Worm (Caenorhabditis elegans): ENCODE measurements around the gene rpn-3.

Gene rpn-3

DNA sequence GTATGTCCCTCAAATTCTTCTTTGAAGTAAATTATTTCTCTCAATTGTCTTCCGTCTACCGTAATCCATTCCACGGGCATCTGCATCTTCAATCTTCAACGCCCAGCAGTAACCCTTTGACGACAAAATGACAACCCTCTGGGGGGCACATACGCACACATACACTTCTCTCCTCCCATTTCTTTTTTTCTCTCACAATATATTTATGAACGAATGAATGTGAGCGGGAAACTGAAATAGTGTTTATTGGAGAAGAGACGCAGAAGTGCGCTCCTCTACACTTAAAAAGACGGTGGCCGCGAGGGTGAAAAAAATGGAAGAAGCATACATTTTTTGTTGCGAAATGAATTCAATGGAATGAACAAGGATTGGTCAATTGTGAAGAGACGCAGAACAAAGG, 35.2 kb upstream of the rpn-3 start (continued):
- TF ChIP-seq ces-1 (GFP tag; optimal IDR thresholded peaks at IDR 0.05): no peak
- no peak for TF ChIP-seq nhr-237 (tag; optimal IDR thresholded peaks at IDR 0.05)
- TF ChIP-seq nhr-10 (tag; optimal IDR thresholded peaks at IDR 0.05): no peak

DNA sequence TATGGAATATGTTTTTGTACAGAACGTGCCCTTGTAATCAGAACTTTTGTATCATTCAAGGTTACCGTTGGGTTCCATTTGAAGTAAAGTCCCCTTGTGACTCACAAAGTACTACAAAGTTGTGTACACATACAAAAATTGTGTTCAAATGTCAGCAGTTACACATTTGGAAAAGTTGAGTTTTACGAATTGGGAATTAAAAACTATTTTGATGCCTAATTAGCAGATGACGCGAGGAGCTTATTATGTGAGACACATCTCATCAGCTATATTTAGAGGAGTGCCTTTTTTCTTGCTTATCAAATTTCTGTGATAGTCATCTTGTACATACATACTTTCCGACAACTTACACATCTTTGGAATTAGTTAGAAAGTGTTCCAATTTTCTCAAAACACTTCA, 33.7 kb upstream of the rpn-3 start:
- TF ChIP-seq daf-19 (GFP tag; conservative IDR thresholded peaks at IDR 0.05) (no peak), nhr-6 (tag; optimal IDR thresholded peaks at IDR 0.05) (peak; percentile 57)

DNA sequence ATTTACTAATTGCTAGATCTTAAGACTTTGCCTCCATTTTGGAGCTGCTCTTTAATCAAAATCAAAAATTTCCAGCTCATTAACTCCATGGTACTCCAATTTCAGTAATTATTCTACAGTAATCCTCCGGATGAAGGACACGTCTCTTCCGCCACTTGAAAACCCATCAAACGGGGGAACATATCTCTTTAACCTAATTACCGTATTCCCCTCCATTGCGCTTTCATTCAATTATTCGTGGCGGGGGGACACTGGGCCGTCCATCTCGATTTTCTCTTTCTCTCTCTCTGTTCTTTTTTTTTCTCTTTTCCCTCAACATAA, 30.3 kb upstream of the rpn-3 start:
- TF ChIP-seq ces-1 (GFP tag; optimal IDR thresholded peaks at IDR 0.05) (peak; percentile 47), zip-11 (GFP tag; IDR thresholded peaks at IDR 0.05) (no peak), nhr-25 (tag; optimal IDR thresholded peaks at IDR 0.05; ENCODE audit: borderline replicate concordance, insufficient read depth) (no peak)

DNA sequence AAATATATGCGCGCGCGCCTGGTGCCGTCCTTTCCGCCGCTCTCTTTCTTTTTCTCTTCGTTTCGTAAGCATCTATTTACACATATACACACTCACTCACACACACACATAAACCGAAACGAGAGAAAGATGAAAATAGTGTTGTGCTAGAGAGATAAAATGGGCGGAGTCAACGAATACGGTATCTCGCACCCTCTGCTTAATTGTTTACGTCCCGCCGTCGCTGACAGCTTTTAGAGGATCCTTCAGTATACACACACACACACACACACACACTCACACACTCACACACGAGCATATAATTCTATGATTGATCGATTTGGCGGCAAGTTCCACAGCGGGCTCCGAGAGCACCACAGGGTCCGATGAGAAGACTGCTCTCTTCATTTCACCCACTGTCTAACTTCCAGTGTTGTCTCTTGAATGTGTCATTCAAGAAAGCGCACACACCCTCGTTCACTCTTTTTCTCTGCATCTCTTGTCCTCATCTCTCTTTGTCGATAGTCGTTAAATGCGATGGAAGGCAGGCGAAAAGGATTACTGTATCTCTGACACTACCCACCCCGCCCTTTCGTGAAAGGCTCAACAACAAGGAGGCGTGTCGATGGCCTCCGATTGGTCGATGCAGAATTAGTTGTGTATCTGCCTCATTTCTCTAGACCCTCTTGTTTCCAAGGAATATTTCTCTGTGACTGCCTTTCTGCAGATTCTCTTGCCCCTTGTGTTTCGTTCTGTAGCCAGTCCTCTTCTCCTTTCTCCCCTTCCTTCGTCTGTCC, 29.8 kb upstream of the rpn-3 start:
- TF ChIP-seq hif-1 (tag; optimal IDR thresholded peaks at IDR 0.05) (peak; percentile 39 to 73), unc-62 (GFP tag; optimal IDR thresholded peaks at IDR 0.05 in 1 of 2) (peak; percentile 71 to 100), unc-62 (tag; optimal IDR thresholded peaks at IDR 0.05) (peak; percentile 83), dmd-6 (GFP tag; IDR thresholded peaks at IDR 0.05) (peak; percentile 79), ZK546.5 (tag; optimal IDR thresholded peaks at IDR 0.05) (peak in 1 of 2 experiments; percentile 57), mxl-3 (GFP tag; optimal IDR thresholded peaks at IDR 0.05) (peak; percentile 70), cey-2 (tag; optimal IDR thresholded peaks at IDR 0.05; ENCODE audit: borderline replicate concordance, insufficient read depth) (no peak), daf-19 (GFP tag; conservative IDR thresholded peaks at IDR 0.05) (0 out of 2 replicates have a peak, but pooled peaks have one; percentile 59), lin-13 (GFP tag; optimal IDR thresholded peaks at IDR 0.05) (peak; percentile 67), nhr-25 (tag; optimal IDR thresholded peaks at IDR 0.05; ENCODE audit: borderline replicate concordance, insufficient read depth) (peak; percentile 77), ZK337.2 (GFP tag; IDR thresholded peaks at IDR 0.05) (no peak), rbr-2 (tag; optimal IDR thresholded peaks at IDR 0.05) (peak; percentile 97), set-16 (GFP tag; IDR thresholded peaks at IDR 0.05) (peak; percentile 54), nhr-6 (tag; optimal IDR thresholded peaks at IDR 0.05) (peak; percentile 71), hlh-30 (tag; optimal IDR thresholded peaks at IDR 0.05; ENCODE audit: insufficient read depth) (peak; percentile 83), daf-12 (tag; optimal IDR thresholded peaks at IDR 0.05) (no peak), nhr-102 (tag; optimal IDR thresholded peaks at IDR 0.05) (peak; percentile 90), jun-1 (tag; optimal IDR thresholded peaks at IDR 0.05) (peak; percentile 69), ctbp-1 (GFP tag; IDR thresholded peaks at IDR 0.05) (peak; percentile 89), nhr-28 (tag; optimal IDR thresholded peaks at IDR 0.05) (peak; percentile 69), tag-97 (GFP tag; IDR thresholded peaks at IDR 0.05) (no peak), ztf-7 (tag; optimal IDR thresholded peaks at IDR 0.05) (peak; percentile 34), pqm-1 (tag; optimal IDR thresholded peaks at IDR 0.05) (peak; percentile 53), mes-2 (tag; optimal IDR thresholded peaks at IDR 0.05; ENCODE audit: poor library complexity, severe bottlenecking) (peak; percentile 43), gei-8 (GFP tag; optimal IDR thresholded peaks at IDR 0.05) (peak; percentile 34), Y5F2A.4 (GFP tag; optimal IDR thresholded peaks at IDR 0.05) (no peak), F49E8.2 (tag; optimal IDR thresholded peaks at IDR 0.05; ENCODE audit: borderline replicate concordance) (no peak), vab-7 (GFP tag; IDR thresholded peaks at IDR 0.05) (peak; percentile 34; the same call in 1 of the 2 replicates), nhr-10 (tag; optimal IDR thresholded peaks at IDR 0.05) (no peak), spr-3 (GFP tag; optimal IDR thresholded peaks at IDR 0.05) (peak; percentile 31), F37D6.2 (tag; optimal IDR thresholded peaks at IDR 0.05) (peak; percentile 89), mep-1 (tag; optimal IDR thresholded peaks at IDR 0.05) (peak; percentile 96), hmg-1.1 (GFP tag; IDR thresholded peaks at IDR 0.05) (peak; percentile 94), ceh-44 (GFP tag; IDR thresholded peaks at IDR 0.05) (no peak), unc-39 (tag; optimal IDR thresholded peaks at IDR 0.05) (no peak), egl-43 (GFP tag; IDR thresholded peaks at IDR 0.05) (peak; percentile 61; the same call in 1 of the 2 replicates), lin-38 (GFP tag; IDR thresholded peaks at IDR 0.05) (peak; percentile 69), nhr-48 (tag; optimal IDR thresholded peaks at IDR 0.05) (peak; percentile 87), mdl-1 (tag; optimal IDR thresholded peaks at IDR 0.05) (peak; percentile 62 to 81)
